Worm (Caenorhabditis elegans): ENCODE measurements around the gene jun-1.

Gene jun-1

ce11 chrII:9098505-9098904 is 14.5 kb upstream of the jun-1 start, which contains the start of gene clh-5:
Gene clh-5 (minus strand): TSS chrII:9098605.
- TF ChIP-seq fos-1 (tag; optimal IDR thresholded peaks at IDR 0.05), result no peak
- TF ChIP-seq elt-2 (tag; optimal IDR thresholded peaks at IDR 0.05), result no peak
- no peak for TF ChIP-seq ama-1 (optimal IDR thresholded peaks at IDR 0.05)
- no peak for TF ChIP-seq ceh-16 (tag; optimal IDR thresholded peaks at IDR 0.05)
- TF ChIP-seq nhr-76 (tag; optimal IDR thresholded peaks at IDR 0.05), result no peak
- no peak for TF ChIP-seq nhr-237 (tag; optimal IDR thresholded peaks at IDR 0.05)
- no peak for TF ChIP-seq jun-1 (tag; optimal IDR thresholded peaks at IDR 0.05)
- TF ChIP-seq daf-12 (tag; optimal IDR thresholded peaks at IDR 0.05), result no peak
- TF ChIP-seq snpc-4 (tag; optimal IDR thresholded peaks at IDR 0.05), result no peak
- TF ChIP-seq lin-15B (tag; optimal IDR thresholded peaks at IDR 0.05), result no peak
- TF ChIP-seq unc-39 (tag; optimal IDR thresholded peaks at IDR 0.05), result no peak
- TF ChIP-seq nhr-28 (tag; optimal IDR thresholded peaks at IDR 0.05), result no peak
- TF ChIP-seq pha-4 (tag; optimal IDR thresholded peaks at IDR 0.05), result no peak
- TF ChIP-seq elt-1 (tag; optimal IDR thresholded peaks at IDR 0.05), result no peak
- no peak for TF ChIP-seq egl-27 (tag; optimal IDR thresholded peaks at IDR 0.05)

- TF ChIP-seq jun-1 (tag; optimal IDR thresholded peaks at IDR 0.05) (no peak), lin-15B (tag; optimal IDR thresholded peaks at IDR 0.05) (peak; percentile 67), mml-1 (tag; optimal IDR thresholded peaks at IDR 0.05) (no peak), ztf-4 (tag; optimal IDR thresholded peaks at IDR 0.05) (no peak), fkh-2 (tag; optimal IDR thresholded peaks at IDR 0.05) (no peak), nhr-23 (tag; optimal IDR thresholded peaks at IDR 0.05) (peak; percentile 65), nhr-11 (tag; optimal IDR thresholded peaks at IDR 0.05) (no peak), nhr-28 (tag; optimal IDR thresholded peaks at IDR 0.05) (no peak), zag-1 (tag; optimal IDR thresholded peaks at IDR 0.05) (no peak), ama-1 (optimal IDR thresholded peaks at IDR 0.05) (no peak), tbx-2 (tag; optimal IDR thresholded peaks at IDR 0.05) (peak; percentile 55), nhr-67 (tag; optimal IDR thresholded peaks at IDR 0.05) (no peak), nhr-12 (tag; optimal IDR thresholded peaks at IDR 0.05) (no peak), lsy-12 (tag; optimal IDR thresholded peaks at IDR 0.05) (peak; percentile 14), ceh-9 (tag; optimal IDR thresholded peaks at IDR 0.05) (no peak), aly-2 (tag; optimal IDR thresholded peaks at IDR 0.05) (no peak), unc-39 (tag; optimal IDR thresholded peaks at IDR 0.05) (no peak), nhr-25 (tag; optimal IDR thresholded peaks at IDR 0.05) (peak; percentile 51), elt-3 (tag; optimal IDR thresholded peaks at IDR 0.05) (no peak), egl-27 (tag; optimal IDR thresholded peaks at IDR 0.05) (no peak), fos-1 (tag; optimal IDR thresholded peaks at IDR 0.05) (no peak), elt-2 (tag; optimal IDR thresholded peaks at IDR 0.05) (peak; percentile 30), elt-1 (tag; optimal IDR thresholded peaks at IDR 0.05) (no peak), skn-1 (tag; optimal IDR thresholded peaks at IDR 0.05) (peak; percentile 72), nhr-43 (tag; optimal IDR thresholded peaks at IDR 0.05; ENCODE audit: poor library complexity, severe bottlenecking) (peak; percentile 48), ZK546.5 (tag; optimal IDR thresholded peaks at IDR 0.05) (no peak), egl-5 (tag; optimal IDR thresholded peaks at IDR 0.05) (no peak), sea-2 (GFP tag; optimal IDR thresholded peaks at IDR 0.05) (no peak), pqm-1 (tag; optimal IDR thresholded peaks at IDR 0.05) (peak; percentile 12), mdl-1 (tag; optimal IDR thresholded peaks at IDR 0.05) (no peak), nhr-237 (tag; optimal IDR thresholded peaks at IDR 0.05) (no peak), nfya-1 (tag; optimal IDR thresholded peaks at IDR 0.05; ENCODE audit: insufficient read depth) (peak; percentile 72), ztf-11 (tag; optimal IDR thresholded peaks at IDR 0.05) (no peak), hmg-11 (tag; optimal IDR thresholded peaks at IDR 0.05) (peak; percentile 44), lin-39 (tag; optimal IDR thresholded peaks at IDR 0.05) (no peak), eor-1 (tag; optimal IDR thresholded peaks at IDR 0.05) (no peak), nhr-77 (tag; optimal IDR thresholded peaks at IDR 0.05) (no peak), R02D3.7 (tag; optimal IDR thresholded peaks at IDR 0.05) (peak; percentile 25), ceh-82 (tag; optimal IDR thresholded peaks at IDR 0.05) (no peak), ceh-28 (tag; optimal IDR thresholded peaks at IDR 0.05) (peak; percentile 28), snpc-4 (tag; optimal IDR thresholded peaks at IDR 0.05) (peak; percentile 56), pha-4 (tag; optimal IDR thresholded peaks at IDR 0.05) (peak; percentile 72), fkh-10 (GFP tag; optimal IDR thresholded peaks at IDR 0.05) (no peak), unc-62 (GFP tag; optimal IDR thresholded peaks at IDR 0.05) (no peak), ceh-16 (tag; optimal IDR thresholded peaks at IDR 0.05) (no peak), nhr-76 (tag; optimal IDR thresholded peaks at IDR 0.05) (no peak), daf-12 (tag; optimal IDR thresholded peaks at IDR 0.05) (no peak)
Measured at ce11 chrII:9099017-9099416, 13.9 kb upstream of the jun-1 start, which contains the start of gene T24H10.1. Gene T24H10.1 (plus strand): TSS chrII:9099371.
